Worm (Caenorhabditis elegans): Measurements from ENCODE around the gene dhs-30.
A peak's percentile ranks its signal among the peaks of the same experiment; 100 is the strongest.

The dhs-30 gene

ce11 chrX:17234988-17235387 is 650 bp downstream of the dhs-30 start:
- no peak for TF ChIP-seq elt-3 (tag; optimal IDR thresholded peaks at IDR 0.05)
- no peak for TF ChIP-seq unc-62 (GFP tag; optimal IDR thresholded peaks at IDR 0.05)
- no peak for TF ChIP-seq snpc-4 (tag; optimal IDR thresholded peaks at IDR 0.05)
- no peak for TF ChIP-seq egl-27 (tag; optimal IDR thresholded peaks at IDR 0.05)
- TF ChIP-seq lsy-12 (tag; optimal IDR thresholded peaks at IDR 0.05) = no peak
- TF ChIP-seq sea-2 (GFP tag; optimal IDR thresholded peaks at IDR 0.05) = no peak
- no peak for TF ChIP-seq fkh-10 (GFP tag; optimal IDR thresholded peaks at IDR 0.05)
- TF ChIP-seq R02D3.7 (tag; optimal IDR thresholded peaks at IDR 0.05) = no peak
- TF ChIP-seq ceh-16 (tag; optimal IDR thresholded peaks at IDR 0.05) = no peak
- no peak for TF ChIP-seq nhr-67 (tag; optimal IDR thresholded peaks at IDR 0.05)
- TF ChIP-seq nhr-28 (tag; optimal IDR thresholded peaks at IDR 0.05) = no peak
- no peak for TF ChIP-seq pha-4 (tag; optimal IDR thresholded peaks at IDR 0.05)
- TF ChIP-seq ztf-11 (tag; optimal IDR thresholded peaks at IDR 0.05) = no peak
- no peak for TF ChIP-seq pqm-1 (tag; optimal IDR thresholded peaks at IDR 0.05)
- TF ChIP-seq eor-1 (tag; optimal IDR thresholded peaks at IDR 0.05) = no peak
- TF ChIP-seq fkh-2 (tag; optimal IDR thresholded peaks at IDR 0.05) = no peak
- TF ChIP-seq lin-15B (tag; optimal IDR thresholded peaks at IDR 0.05) = no peak
- TF ChIP-seq daf-12 (tag; optimal IDR thresholded peaks at IDR 0.05) = no peak

DNA sequence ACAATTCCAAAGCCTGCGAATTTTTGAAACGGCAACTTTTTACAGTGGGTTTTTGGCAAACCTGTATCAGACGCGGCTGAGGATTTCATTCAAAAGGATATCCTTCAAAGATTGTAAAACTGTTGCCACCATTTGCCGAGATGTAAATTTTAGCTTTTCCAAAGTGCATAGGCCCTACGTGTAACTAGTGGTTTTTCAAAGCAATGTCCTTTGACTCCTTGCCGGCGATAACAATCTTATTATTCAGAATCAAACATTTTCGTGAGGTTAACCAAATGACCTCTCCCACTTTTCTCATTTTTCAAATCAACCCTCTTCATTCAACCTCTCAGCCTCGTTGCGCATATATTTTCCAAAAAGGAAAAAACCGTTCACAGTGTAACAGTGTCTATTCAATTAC is 4.3 kb downstream of the dhs-30 start, which contains the start of gene T25G12.3:
Gene T25G12.3 (plus strand): TSS at position 301 of the 400 bp plus-strand sequence.
- TF ChIP-seq mml-1 (tag; optimal IDR thresholded peaks at IDR 0.05) (no peak), nhr-25 (tag; optimal IDR thresholded peaks at IDR 0.05) (peak; percentile 67), fkh-2 (tag; optimal IDR thresholded peaks at IDR 0.05) (no peak), hmg-11 (tag; optimal IDR thresholded peaks at IDR 0.05) (no peak), nhr-43 (tag; optimal IDR thresholded peaks at IDR 0.05; ENCODE audit: poor library complexity, severe bottlenecking) (no peak)

ce11 chrX:17230108-17230507 is 5.5 kb downstream of the dhs-30 start, which contains the start of gene T25G12.6:
Gene T25G12.6 (minus strand): TSS chrX:17230208.
- TF ChIP-seq aly-2 (tag; optimal IDR thresholded peaks at IDR 0.05) = no peak
- TF ChIP-seq nhr-25 (tag; optimal IDR thresholded peaks at IDR 0.05) = no peak
- TF ChIP-seq nhr-28 (tag; optimal IDR thresholded peaks at IDR 0.05) = no peak
- TF ChIP-seq nhr-67 (tag; optimal IDR thresholded peaks at IDR 0.05) = no peak
- TF ChIP-seq eor-1 (tag; optimal IDR thresholded peaks at IDR 0.05) = no peak
- TF ChIP-seq jun-1 (tag; optimal IDR thresholded peaks at IDR 0.05) = no peak
- TF ChIP-seq elt-2 (tag; optimal IDR thresholded peaks at IDR 0.05) = peak; percentile 52

DNA sequence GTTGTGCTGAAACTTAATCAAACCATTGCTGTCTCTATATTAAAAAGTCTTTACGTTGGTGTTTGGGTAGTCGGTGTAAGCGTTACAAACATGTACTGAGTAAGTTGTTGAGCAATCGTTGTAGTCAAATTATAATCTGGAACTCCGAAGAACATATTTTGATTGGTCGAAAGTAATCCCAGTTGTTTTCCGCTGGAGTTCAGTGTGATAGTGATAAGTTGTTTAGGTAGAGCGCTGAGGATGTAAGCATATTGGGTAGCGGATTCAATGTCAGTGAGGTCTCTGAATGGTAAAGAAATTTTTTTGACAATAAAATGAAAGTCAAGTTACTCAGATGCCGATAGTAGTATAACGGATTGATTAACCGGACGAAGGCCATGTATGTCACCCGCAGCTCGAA is 8.3 kb downstream of the dhs-30 start:
- TF ChIP-seq ama-1 (optimal IDR thresholded peaks at IDR 0.05) = no peak
- no peak for TF ChIP-seq daf-12 (tag; optimal IDR thresholded peaks at IDR 0.05)
- no peak for TF ChIP-seq nfya-1 (tag; optimal IDR thresholded peaks at IDR 0.05; ENCODE audit: insufficient read depth)
- no peak for TF ChIP-seq fkh-10 (GFP tag; optimal IDR thresholded peaks at IDR 0.05)
- no peak for TF ChIP-seq nhr-43 (tag; optimal IDR thresholded peaks at IDR 0.05; ENCODE audit: poor library complexity, severe bottlenecking)
- no peak for TF ChIP-seq egl-27 (tag; optimal IDR thresholded peaks at IDR 0.05)
- TF ChIP-seq lin-39 (tag; optimal IDR thresholded peaks at IDR 0.05) = no peak
- TF ChIP-seq ztf-11 (tag; optimal IDR thresholded peaks at IDR 0.05) = no peak
- TF ChIP-seq lsy-12 (tag; optimal IDR thresholded peaks at IDR 0.05) = no peak
- TF ChIP-seq elt-2 (tag; optimal IDR thresholded peaks at IDR 0.05) = no peak
- TF ChIP-seq jun-1 (tag; optimal IDR thresholded peaks at IDR 0.05) = no peak

DNA sequence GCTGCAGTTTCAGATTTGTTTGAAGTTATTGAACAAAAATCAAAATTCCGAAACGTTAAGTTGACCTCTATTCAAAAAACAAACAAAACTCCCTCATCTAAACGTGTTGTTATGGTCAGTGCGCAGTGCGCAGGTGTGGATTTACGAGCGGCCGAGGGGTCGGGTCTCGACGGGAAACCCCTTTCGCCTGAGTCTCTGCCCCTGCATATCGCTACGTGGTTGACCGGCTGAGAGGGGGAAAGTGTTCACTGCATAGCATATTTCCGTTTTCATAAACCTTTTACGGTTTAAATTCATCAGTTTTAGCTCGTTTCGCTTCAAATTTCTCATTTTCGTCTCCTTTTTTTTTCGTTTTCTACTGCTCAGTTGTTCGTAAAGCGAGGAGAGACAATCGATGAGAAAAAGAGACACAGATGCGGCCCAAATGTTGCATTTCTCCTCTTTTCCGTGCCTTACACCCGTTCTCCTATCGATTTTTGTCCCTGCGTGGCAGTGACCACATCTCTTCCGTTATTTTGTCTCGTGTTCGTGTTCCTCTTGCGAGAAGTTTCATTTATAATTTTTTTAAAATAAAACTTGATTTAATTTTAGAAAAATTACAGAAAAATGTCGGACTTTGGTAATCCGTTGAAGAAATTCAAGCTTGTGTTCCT is 13.6 kb downstream of the dhs-30 start, which contains the start of gene rab-6.2:
Gene rab-6.2 (plus strand): TSS at position 603 of the 653 bp plus-strand sequence.
- TF ChIP-seq nhr-67 (tag; optimal IDR thresholded peaks at IDR 0.05) = no peak
- no peak for TF ChIP-seq lsy-12 (tag; optimal IDR thresholded peaks at IDR 0.05)
- no peak for TF ChIP-seq ama-1 (optimal IDR thresholded peaks at IDR 0.05)
- TF ChIP-seq skn-1 (tag; optimal IDR thresholded peaks at IDR 0.05) = no peak
- TF ChIP-seq nhr-43 (tag; optimal IDR thresholded peaks at IDR 0.05; ENCODE audit: poor library complexity, severe bottlenecking) = no peak
- TF ChIP-seq zag-1 (tag; optimal IDR thresholded peaks at IDR 0.05) = no peak
- TF ChIP-seq unc-62 (GFP tag; optimal IDR thresholded peaks at IDR 0.05) = no peak
- peak; percentile 15 for TF ChIP-seq nfya-1 (tag; optimal IDR thresholded peaks at IDR 0.05; ENCODE audit: insufficient read depth)
- no peak for TF ChIP-seq fos-1 (tag; optimal IDR thresholded peaks at IDR 0.05)
- TF ChIP-seq ceh-16 (tag; optimal IDR thresholded peaks at IDR 0.05) = no peak
- peak; percentile 41 for TF ChIP-seq hmg-11 (tag; optimal IDR thresholded peaks at IDR 0.05)
- no peak for TF ChIP-seq eor-1 (tag; optimal IDR thresholded peaks at IDR 0.05)
- TF ChIP-seq pha-4 (tag; optimal IDR thresholded peaks at IDR 0.05) = peak; percentile 46
- TF ChIP-seq nhr-28 (tag; optimal IDR thresholded peaks at IDR 0.05) = no peak
- no peak for TF ChIP-seq nhr-237 (tag; optimal IDR thresholded peaks at IDR 0.05)
- TF ChIP-seq aly-2 (tag; optimal IDR thresholded peaks at IDR 0.05) = no peak
- no peak for TF ChIP-seq mml-1 (tag; optimal IDR thresholded peaks at IDR 0.05)
- TF ChIP-seq fkh-2 (tag; optimal IDR thresholded peaks at IDR 0.05) = no peak
- TF ChIP-seq elt-3 (tag; optimal IDR thresholded peaks at IDR 0.05) = no peak
- no peak for TF ChIP-seq elt-1 (tag; optimal IDR thresholded peaks at IDR 0.05)
- no peak for TF ChIP-seq sea-2 (GFP tag; optimal IDR thresholded peaks at IDR 0.05)
- no peak for TF ChIP-seq ZK546.5 (tag; optimal IDR thresholded peaks at IDR 0.05)
- no peak for TF ChIP-seq daf-12 (tag; optimal IDR thresholded peaks at IDR 0.05)
- TF ChIP-seq egl-27 (tag; optimal IDR thresholded peaks at IDR 0.05) = no peak
- no peak for TF ChIP-seq nhr-12 (tag; optimal IDR thresholded peaks at IDR 0.05)
